Fruit fly (Drosophila melanogaster): ENCODE data around the gene CG9737.

The CG9737 gene

DNA sequence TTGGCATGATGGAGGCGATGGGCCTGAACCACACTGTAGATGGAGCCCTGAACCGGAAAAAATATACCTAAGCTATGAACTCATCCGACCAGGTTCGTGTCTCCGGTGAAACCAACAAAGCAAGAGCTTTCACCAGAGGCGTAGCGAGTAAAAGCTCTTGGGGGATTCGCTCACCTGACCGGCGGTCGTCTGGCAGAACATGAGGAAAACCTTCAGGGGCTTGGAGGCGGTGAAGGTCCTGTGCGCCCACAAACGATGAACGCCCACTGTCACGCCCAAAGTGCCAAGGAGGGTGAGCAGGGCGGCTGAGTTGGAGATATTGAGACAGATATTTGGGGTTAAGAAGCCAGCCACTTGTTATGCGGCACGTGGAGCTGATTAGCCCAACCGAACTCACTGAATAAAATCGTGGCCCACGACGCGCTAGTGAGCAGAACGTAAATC, 47.5 kb downstream of the CG9737 start:
- peak; percentile 72 for TF ChIP-seq noc (tag; optimal IDR thresholded peaks at IDR 0.05)

DNA sequence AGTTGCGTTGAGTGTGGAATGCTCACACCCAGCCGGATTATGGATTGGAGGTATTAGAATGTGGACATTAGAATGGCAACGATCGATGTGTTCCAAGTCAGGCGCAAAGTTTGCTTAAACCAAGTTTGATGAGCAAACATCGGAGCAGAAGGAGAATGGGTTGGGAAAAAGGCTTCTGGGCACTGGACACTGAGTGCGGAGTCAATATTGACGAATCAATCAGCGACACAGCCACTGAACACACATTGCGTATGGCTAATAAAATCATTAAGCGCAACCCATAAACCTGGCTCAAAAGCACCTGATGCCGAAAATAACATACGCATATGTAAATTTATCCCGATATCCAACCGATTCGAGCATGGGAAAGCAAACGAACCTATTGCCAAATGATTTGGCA, 49.3 kb downstream of the CG9737 start:
- TF ChIP-seq noc (tag; optimal IDR thresholded peaks at IDR 0.05): no peak

DNA sequence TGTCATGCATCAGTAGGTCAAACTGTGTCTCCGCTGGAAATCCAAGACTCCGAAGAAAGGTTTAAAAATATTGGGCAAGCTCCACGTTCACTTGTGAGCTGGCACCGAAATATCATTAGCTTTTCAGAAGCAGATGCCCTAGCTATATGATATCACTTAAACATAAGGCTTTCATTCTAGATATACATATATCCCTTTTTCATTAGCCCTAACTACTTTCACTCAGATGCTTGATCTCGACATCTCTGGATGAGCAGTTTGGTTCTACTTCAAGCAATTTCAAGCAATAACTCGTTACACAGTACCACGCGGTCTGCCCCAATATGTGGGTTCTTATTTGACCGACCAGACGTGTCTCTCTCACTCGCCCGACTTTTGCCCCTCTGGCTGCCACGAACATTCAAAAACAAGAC, 51.6 kb downstream of the CG9737 start:
- TF ChIP-seq noc (tag; optimal IDR thresholded peaks at IDR 0.05): no peak
